Worm (Caenorhabditis elegans) whole organism, L1 larva: ENCODE measurements around the gene mes-2.

Experiments used
- C04F5.9 ChIP-seq: sonication (generic microtip); optimal IDR thresholded peaks from 2 replicates; lab custom pipeline; 2016; ENCODE audit warnings: missing genetic modification characterization, missing compliant biosample characterization
- aha-1 ChIP-seq: fragments of 150-350 bp; optimal IDR thresholded peaks from 2 replicates; lab custom pipeline; 2014; ENCODE audit warnings: missing biosample characterization, missing genetic modification characterization
- ama-1 ChIP-seq: fragments of 150-350 bp; optimal IDR thresholded peaks from 2 replicates; lab custom pipeline; 2014
- dpl-1 ChIP-seq, 3 experiments: fragments of 150-350 bp in 2 of 3; sonication (generic microtip) in 1 of 3; optimal IDR thresholded peaks; 2 replicates each; lab custom pipeline; 2014 to 2017; ENCODE audit warnings: missing biosample characterization in 3 of 3, missing genetic modification characterization in 3 of 3, missing genetic modification reagents in 3 of 3
- efl-1 ChIP-seq, 4 experiments: fragments of 150-350 bp; optimal IDR thresholded peaks in 3 of 4; peaks in 1 of 4; 1 replicate in 1 of 4; 2 replicates in 3 of 4; lab custom pipeline; 2014; ENCODE audit warnings: missing biosample characterization in 2 of 4, missing genetic modification characterization in 2 of 4, missing genetic modification reagents in 2 of 4
- efl-3 ChIP-seq: fragments of 200-800 bp; sonication (Bioruptor generic); optimal IDR thresholded peaks from 2 replicates; lab custom pipeline; 2018; ENCODE audit warnings: mild to moderate bottlenecking, missing genetic modification characterization, missing compliant biosample characterization
- egl-13 ChIP-seq: sonication (generic microtip); optimal IDR thresholded peaks from 2 replicates; lab custom pipeline; 2016; ENCODE audit warnings: missing genotype, missing genetic modification reagents, missing genetic modification characterization, missing compliant biosample characterization
- egl-27 ChIP-seq, 2 experiments: fragments of 150-350 bp in 1 of 2; sonication (generic microtip); optimal IDR thresholded peaks; 3 replicates each; lab custom pipeline; 2017 to 2018; ENCODE audit warnings: missing biosample characterization in 2 of 2, missing genetic modification characterization in 2 of 2, missing genetic modification reagents in 2 of 2
- elt-2 ChIP-seq: sonication (generic microtip); optimal IDR thresholded peaks from 2 replicates; lab custom pipeline; 2016; ENCODE audit warnings: missing genetic modification characterization, mild to moderate bottlenecking, inconsistent platforms, missing compliant biosample characterization, missing genetic modification reagents
- fkh-8 ChIP-seq: sonication (generic microtip); optimal IDR thresholded peaks from 2 replicates; lab custom pipeline; 2016; ENCODE audit warnings: mild to moderate bottlenecking, missing genetic modification characterization, missing compliant biosample characterization
- grh-1 ChIP-seq: fragments of 200-800 bp; sonication (Bioruptor generic); IDR thresholded peaks from 2 replicates; pipeline ENCODE4 v1.3.6; 2022; ENCODE audit warnings: missing genetic modification reagents, missing genetic modification characterization, missing compliant biosample characterization
- hlh-4 ChIP-seq: sonication (generic microtip); optimal IDR thresholded peaks from 2 replicates; lab custom pipeline; 2016; ENCODE audit warnings: mild to moderate bottlenecking, missing genetic modification characterization, missing compliant biosample characterization
- lin-13 ChIP-seq: fragments of 150-350 bp; optimal IDR thresholded peaks from 2 replicates; lab custom pipeline; 2014; ENCODE audit warnings: missing biosample characterization, missing genetic modification reagents, missing genetic modification characterization
- lin-14 ChIP-seq: fragments of 200-800 bp; sonication (Bioruptor generic); optimal IDR thresholded peaks from 2 replicates; lab custom pipeline; 2018; ENCODE audit warnings: mild to moderate bottlenecking, missing genetic modification characterization, moderate library complexity, missing compliant biosample characterization
- lin-15B ChIP-seq: fragments of 150-350 bp; sonication (generic microtip); optimal IDR thresholded peaks from 3 replicates; lab custom pipeline; 2014; ENCODE audit warnings: missing biosample characterization, missing genetic modification characterization
- lin-35 ChIP-seq, 2 experiments: fragments of 150-350 bp; optimal IDR thresholded peaks; 2 replicates each; lab custom pipeline; 2014; ENCODE audit warnings: missing biosample characterization in 2 of 2, missing genetic modification characterization in 2 of 2, missing genetic modification reagents in 2 of 2
- lsy-2 ChIP-seq, 2 experiments: fragments of 150-350 bp; optimal IDR thresholded peaks; 2 replicates each; lab custom pipeline; 2014; ENCODE audit warnings: missing biosample characterization in 2 of 2, missing genetic modification characterization in 2 of 2
- mdl-1 ChIP-seq, 2 experiments: fragments of 150-350 bp; optimal IDR thresholded peaks; 2 replicates each; lab custom pipeline; 2014 to 2017; ENCODE audit warnings: missing biosample characterization in 2 of 2, missing genetic modification characterization in 2 of 2, inconsistent platforms in 1 of 2
- mep-1 ChIP-seq: fragments of 150-350 bp; optimal IDR thresholded peaks from 2 replicates; lab custom pipeline; 2014; ENCODE audit warnings: missing biosample characterization, missing genetic modification characterization
- nhr-12 ChIP-seq: sonication (generic microtip); optimal IDR thresholded peaks from 2 replicates; lab custom pipeline; 2017; ENCODE audit warnings: missing biosample characterization, missing genetic modification characterization
- nhr-237 ChIP-seq: fragments of 150-350 bp; optimal IDR thresholded peaks from 2 replicates; lab custom pipeline; 2014; ENCODE audit warnings: missing biosample characterization, missing genetic modification characterization
- nhr-28 ChIP-seq: fragments of 150-350 bp; optimal IDR thresholded peaks from 2 replicates; lab custom pipeline; 2014; ENCODE audit warnings: missing biosample characterization, missing genetic modification characterization
- nhr-47 ChIP-seq: sonication (generic microtip); optimal IDR thresholded peaks from 2 replicates; lab custom pipeline; 2016; ENCODE audit warnings: mild to moderate bottlenecking, missing genetic modification characterization, moderate library complexity, missing compliant biosample characterization
- nhr-71 ChIP-seq: sonication (generic microtip); optimal IDR thresholded peaks from 2 replicates; lab custom pipeline; 2016; ENCODE audit warnings: mild to moderate bottlenecking, missing genetic modification characterization, moderate library complexity, missing compliant biosample characterization
- nhr-76 ChIP-seq: sonication (generic microtip); optimal IDR thresholded peaks from 2 replicates; lab custom pipeline; 2017; ENCODE audit warnings: missing biosample characterization, missing genetic modification characterization
- nhr-85 ChIP-seq: sonication (generic microtip); peaks from one replicate; lab custom pipeline; 2016; ENCODE audit warnings: missing genetic modification characterization, inconsistent platforms, missing compliant biosample characterization
- pax-3 ChIP-seq: fragments of 200-800 bp; sonication (Bioruptor generic); optimal IDR thresholded peaks from 2 replicates; lab custom pipeline; 2018; ENCODE audit warnings: mild to moderate bottlenecking, missing genetic modification characterization, moderate library complexity, missing compliant biosample characterization
- skn-1 ChIP-seq: fragments of 150-350 bp; optimal IDR thresholded peaks from 2 replicates; lab custom pipeline; 2014; ENCODE audit warnings: missing biosample characterization, missing genetic modification characterization
- sptf-1 ChIP-seq: fragments of 150-350 bp; optimal IDR thresholded peaks from 2 replicates; lab custom pipeline; 2014; ENCODE audit warnings: missing biosample characterization, missing genetic modification characterization
- sup-37 ChIP-seq: fragments of 200-800 bp; sonication (Bioruptor generic); optimal IDR thresholded peaks from 2 replicates; lab custom pipeline; 2018; ENCODE audit warnings: mild to moderate bottlenecking, missing genetic modification characterization, missing compliant biosample characterization
- swsn-7 ChIP-seq: sonication (generic microtip); optimal IDR thresholded peaks from 2 replicates; lab custom pipeline; 2016; ENCODE audit warnings: missing genetic modification characterization, missing compliant biosample characterization
- unc-30 ChIP-seq: sonication (generic microtip); optimal IDR thresholded peaks from 2 replicates; lab custom pipeline; 2017; ENCODE audit warnings: missing biosample characterization, missing genetic modification characterization
- unc-98 ChIP-seq: fragments of 200-800 bp; sonication (Bioruptor generic); IDR thresholded peaks from 2 replicates; pipeline ENCODE4 v1.3.6; 2022; ENCODE audit warnings: missing genetic modification characterization, missing compliant biosample characterization
- zag-1 ChIP-seq: fragments of 150-350 bp; optimal IDR thresholded peaks from 2 replicates; lab custom pipeline; 2014; ENCODE audit warnings: missing biosample characterization, missing genetic modification characterization
- ztf-4 ChIP-seq: fragments of 150-350 bp; optimal IDR thresholded peaks from 2 replicates; lab custom pipeline; 2014; ENCODE audit warnings: missing biosample characterization, missing genetic modification characterization

mes-2 gene

DNA sequence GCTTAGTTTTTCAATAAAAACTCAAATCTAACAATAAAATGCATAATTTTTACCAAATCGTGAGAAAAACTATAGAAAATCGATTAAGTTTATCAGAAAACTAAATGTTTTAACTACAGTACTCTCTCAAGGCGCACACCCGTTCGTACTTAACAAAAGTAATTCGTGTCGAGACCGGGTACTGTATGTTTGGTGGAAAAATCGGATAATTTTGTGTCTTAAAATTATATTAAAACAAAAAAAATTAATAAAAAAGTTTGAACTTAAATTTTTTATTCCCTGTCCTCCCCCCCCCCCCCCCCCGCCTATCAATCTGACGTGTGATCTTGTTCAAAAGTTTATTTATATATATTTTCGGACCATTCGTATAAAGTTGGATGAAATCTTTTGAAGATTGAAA, 24.5 kb downstream of the mes-2 start, which contains the start of gene F26H11.4:
Gene F26H11.4, plus strand, starts transcription at position 301 of the 400 bp plus-strand sequence.
- no peak for TF ChIP-seq egl-13 (tag; lab: Kevin White, UChicago)
- TF ChIP-seq efl-3 (GFP tag; lab: Kevin White, UChicago), result no peak
- TF ChIP-seq nhr-85 (tag; lab: Kevin White, UChicago), result peak; percentile 15
- TF ChIP-seq pax-3, result no peak
- no peak for TF ChIP-seq nhr-47 (tag; lab: Kevin White, UChicago)

DNA sequence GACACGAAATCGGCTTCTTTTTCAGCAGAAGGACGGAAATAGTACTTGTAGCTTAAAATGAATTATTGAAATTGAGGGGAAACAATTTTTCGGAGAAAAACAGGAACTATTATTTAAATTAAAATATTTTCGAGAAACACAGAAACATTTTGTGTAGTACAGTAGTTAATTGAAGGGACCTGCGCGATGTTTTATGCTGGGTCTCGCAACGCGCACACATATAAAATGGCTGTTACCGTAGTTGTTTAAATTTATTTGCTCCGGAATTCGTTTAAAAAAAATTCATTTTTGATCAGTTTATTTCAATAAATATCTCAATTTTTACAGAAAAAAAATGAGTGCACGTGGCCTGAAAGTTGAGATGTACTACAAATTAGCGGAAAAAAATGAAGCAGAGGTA, 27.0 kb downstream of the mes-2 start, which contains the start of gene dsb-2:
Gene dsb-2, plus strand, starts transcription at position 328 of the 400 bp plus-strand sequence.
- peak; percentile 20 for TF ChIP-seq nhr-85 (tag; lab: Kevin White, UChicago)
- TF ChIP-seq unc-98, result no peak
- no peak for TF ChIP-seq mep-1 (tag; lab: Kevin White, UChicago)
- no peak for TF ChIP-seq lin-35 (GFP tag; optimal IDR thresholded peaks at IDR 0.05; lab: Kevin White, UChicago)

DNA sequence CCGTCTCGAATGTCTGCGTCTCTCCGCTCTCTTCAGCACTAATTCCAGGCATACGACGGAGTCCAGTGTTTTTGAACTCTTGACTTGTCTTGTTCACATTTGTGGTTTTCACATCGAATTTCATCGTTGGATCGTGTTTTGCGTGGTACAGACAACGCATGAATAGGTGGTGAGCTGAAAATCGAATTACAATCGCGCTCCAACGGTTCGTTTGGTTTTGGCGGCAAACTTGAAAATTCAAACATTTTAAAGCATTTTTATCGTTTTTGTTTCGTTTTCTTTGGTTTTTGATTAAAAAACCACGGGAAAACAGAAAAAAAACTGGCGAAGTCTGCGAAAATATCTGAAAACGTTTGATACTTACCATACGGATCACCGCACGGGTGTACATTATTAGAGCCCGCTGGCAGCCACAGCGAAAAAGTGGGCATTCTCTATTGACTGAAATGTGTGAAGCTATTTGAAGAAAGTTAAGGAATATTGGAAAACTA, 29.3 kb downstream of the mes-2 start, which contains the start of gene exl-1:
Gene exl-1, minus strand, starts transcription at position 441 of the 491 bp plus-strand sequence.
- TF ChIP-seq lin-35 (GFP tag; optimal IDR thresholded peaks at IDR 0.05; lab: Kevin White, UChicago) (peak; percentile 48 to 89), ztf-4 (tag; lab: Kevin White, UChicago) (no peak), lsy-2 (tag; optimal IDR thresholded peaks at IDR 0.05; lab: Kevin White, UChicago) (peak in 1 of 2 experiments; percentile 29), efl-1 (optimal IDR thresholded peaks at IDR 0.05; lab: Kevin White, UChicago) (peak; percentile 69 to 82), efl-1 (GFP tag; optimal IDR thresholded peaks at IDR 0.05 in 1 of 2; lab: Kevin White, UChicago) (peak; percentile 71 to 96), dpl-1 (GFP tag; optimal IDR thresholded peaks at IDR 0.05; lab: Kevin White, UChicago) (peak; percentile 22 to 67 (median 58))

DNA sequence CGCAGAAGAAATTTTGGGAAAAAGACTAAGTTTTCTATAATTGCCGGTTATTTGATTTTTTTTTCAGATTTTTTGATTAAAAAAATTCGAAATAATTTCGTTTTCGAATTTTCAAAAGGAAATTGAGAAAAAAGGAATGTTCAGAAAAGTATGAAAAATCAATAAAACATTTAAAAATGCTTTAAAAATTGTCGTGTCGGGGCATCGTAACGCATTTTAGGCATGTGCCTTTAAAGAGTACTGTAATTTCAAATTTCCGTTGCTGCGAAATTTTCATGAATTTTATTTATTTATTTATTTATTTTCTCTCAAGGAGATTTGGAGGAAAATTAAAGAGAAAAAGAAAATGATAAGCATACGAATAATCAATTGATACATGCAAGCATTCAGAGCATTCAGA, 29.9 kb downstream of the mes-2 start:
- TF ChIP-seq egl-27 (tag; optimal IDR thresholded peaks at IDR 0.05; lab: Kevin White, UChicago) (no peak), sptf-1 (no peak), skn-1 (tag; lab: Kevin White, UChicago) (no peak), lin-14 (no peak), C04F5.9 (tag; lab: Kevin White, UChicago) (no peak), elt-2 (tag; lab: Kevin White, UChicago) (no peak), swsn-7 (tag; lab: Kevin White, UChicago) (no peak), fkh-8 (tag; lab: Kevin White, UChicago) (no peak), ztf-4 (tag; lab: Kevin White, UChicago) (no peak), nhr-71 (no peak), nhr-12 (no peak)

DNA sequence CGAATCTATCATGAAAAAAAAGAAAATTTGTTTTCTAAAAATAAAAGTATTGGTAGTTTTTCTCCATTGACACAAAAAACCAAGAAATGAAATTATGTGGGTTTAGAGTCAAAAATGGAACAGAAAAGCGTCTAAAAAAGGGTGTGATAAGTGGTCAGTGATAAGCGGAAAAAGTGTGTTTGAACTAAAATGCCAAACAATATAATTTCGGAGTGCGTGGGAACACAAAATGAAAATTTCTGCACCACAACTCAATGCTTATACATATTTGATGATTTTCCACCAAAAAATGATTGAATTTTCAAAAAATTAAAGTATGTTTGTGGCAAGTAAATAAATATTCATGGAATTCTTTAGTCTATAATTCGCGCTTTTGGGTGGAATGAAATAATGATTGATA, 31.7 kb downstream of the mes-2 start:
- TF ChIP-seq hlh-4 (tag; lab: Kevin White, UChicago) (no peak), lsy-2 (tag; optimal IDR thresholded peaks at IDR 0.05; lab: Kevin White, UChicago) (no peak), aha-1 (tag; lab: Kevin White, UChicago) (no peak), pax-3 (no peak), nhr-76 (tag; lab: Kevin White, UChicago) (no peak), nhr-237 (tag; lab: Kevin White, UChicago) (no peak), mdl-1 (tag; optimal IDR thresholded peaks at IDR 0.05; lab: Kevin White, UChicago) (no peak), lin-15B (no peak), sup-37 (GFP tag; lab: Kevin White, UChicago) (no peak), zag-1 (tag; lab: Kevin White, UChicago) (no peak), nhr-28 (tag; lab: Kevin White, UChicago) (no peak), grh-1 (GFP tag; lab: Robert Waterston, UW) (no peak), unc-30 (tag; lab: Kevin White, UChicago) (no peak), ama-1 (lab: Kevin White, UChicago) (no peak), lin-13 (GFP tag; lab: Kevin White, UChicago) (no peak)
- TF ChIP-seq, all 84 proteins: peak for 0
